Fruit fly (Drosophila melanogaster) whole organism, embryonic: ENCODE data around the gene SamDC.
A peak's percentile ranks its signal among the peaks of the same experiment; 100 is the strongest.

ENCODE experiments used
- C15 ChIP-seq: fragments of 200-800 bp; sonication (Bioruptor generic); IDR thresholded peaks from 3 replicates; pipeline ENCODE4 v1.3.6; 2022; ENCODE audit warnings: missing biosample characterization, missing genetic modification characterization
- CG10462 ChIP-seq: fragments of 200-800 bp; sonication (Bioruptor generic); optimal IDR thresholded peaks from 2 replicates; lab custom pipeline; 2016; ENCODE audit warnings: missing biosample characterization, missing genetic modification characterization
- CG10959 ChIP-seq: fragments of 200-800 bp; sonication (Bioruptor generic); IDR thresholded peaks from 2 replicates; pipeline ENCODE4 v1.3.6; 2022; ENCODE audit warnings: missing biosample characterization, missing genetic modification characterization
- CG13424 ChIP-seq: fragments of 200-800 bp; sonication (Bioruptor generic); optimal IDR thresholded peaks from 2 replicates; lab custom pipeline; 2019; ENCODE audit warnings: missing biosample characterization, mild to moderate bottlenecking, missing genetic modification characterization, moderate library complexity
- CG13624 ChIP-seq: fragments of 200-800 bp; sonication (Bioruptor generic); optimal IDR thresholded peaks from 2 replicates; lab custom pipeline; 2016; ENCODE audit warnings: missing biosample characterization, missing genetic modification characterization
- CG13775 ChIP-seq: fragments of 200-800 bp; sonication (Bioruptor generic); optimal IDR thresholded peaks from 3 replicates; lab custom pipeline; 2017; ENCODE audit warnings: missing biosample characterization, mild to moderate bottlenecking, missing genetic modification characterization
- CG13894 ChIP-seq: fragments of 200-800 bp; sonication (Bioruptor generic); optimal IDR thresholded peaks from 3 replicates; lab custom pipeline; 2018; ENCODE audit warnings: missing biosample characterization, mild to moderate bottlenecking, missing genetic modification characterization, moderate library complexity
- CG1529 ChIP-seq: fragments of 200-800 bp; sonication (Bioruptor generic); optimal IDR thresholded peaks from 3 replicates; lab custom pipeline; 2018; ENCODE audit warnings: missing biosample characterization, missing genetic modification characterization
- CG16813 ChIP-seq: fragments of 200-800 bp; sonication (Bioruptor generic); IDR thresholded peaks from 3 replicates; pipeline ENCODE4 v1.3.6; 2022; ENCODE audit warnings: missing biosample characterization, missing genetic modification characterization; ENCODE audit not compliant: partially characterized antibody
- CG18011 ChIP-seq: fragments of 200-800 bp; sonication (Bioruptor generic); optimal IDR thresholded peaks from 2 replicates; lab custom pipeline; 2017; ENCODE audit warnings: missing biosample characterization, missing genetic modification characterization, mild to moderate bottlenecking, moderate library complexity, missing genotype
- CG2120 ChIP-seq: fragments of 200-800 bp; sonication (Bioruptor generic); optimal IDR thresholded peaks from 3 replicates; lab custom pipeline; 2016; ENCODE audit warnings: missing biosample characterization, missing genetic modification characterization
- CG32532 ChIP-seq: fragments of 200-800 bp; sonication (Bioruptor generic); IDR thresholded peaks from 2 replicates; pipeline ENCODE4 v1.3.6; 2022; ENCODE audit warnings: missing biosample characterization, missing genetic modification characterization
- CG32772 ChIP-seq: fragments of 200-800 bp; sonication (Bioruptor generic); IDR thresholded peaks from 2 replicates; pipeline ENCODE4 v1.3.6; 2022; ENCODE audit warnings: missing biosample characterization, missing genetic modification characterization
- CG4360 ChIP-seq: fragments of 200-800 bp; sonication (Bioruptor generic); IDR thresholded peaks from 2 replicates; pipeline ENCODE4 v1.3.6; 2022; ENCODE audit warnings: missing biosample characterization, missing genetic modification characterization
- CG4820 ChIP-seq: fragments of 200-800 bp; sonication (Bioruptor generic); optimal IDR thresholded peaks from 3 replicates; lab custom pipeline; 2016; ENCODE audit warnings: missing biosample characterization, missing genetic modification characterization
- CG5953 ChIP-seq: fragments of 200-800 bp; sonication (Bioruptor generic); IDR thresholded peaks from 2 replicates; pipeline ENCODE4 v1.3.6; 2022; ENCODE audit warnings: missing biosample characterization, missing genetic modification characterization
- CG6854 ChIP-seq: fragments of 200-800 bp; sonication (Bioruptor generic); optimal IDR thresholded peaks from 3 replicates; lab custom pipeline; 2017; ENCODE audit warnings: missing biosample characterization, mild to moderate bottlenecking, missing genetic modification characterization
- CG8478 ChIP-seq: fragments of >200 bp; optimal IDR thresholded peaks from 2 replicates; lab custom pipeline; 2018
- CG8924 ChIP-seq: fragments of 200-800 bp; optimal IDR thresholded peaks from 3 replicates; lab custom pipeline; 2019; ENCODE audit warnings: missing biosample characterization, mild to moderate bottlenecking, missing genetic modification characterization, moderate library complexity
- MBD-R2 ChIP-seq: fragments of 200-800 bp; sonication (Bioruptor generic); IDR thresholded peaks from 2 replicates; pipeline ENCODE4 v1.3.6; 2022; ENCODE audit warnings: missing biosample characterization, missing genetic modification characterization
- Mad ChIP-seq: fragments of 200-800 bp; sonication (Bioruptor generic); optimal IDR thresholded peaks from 2 replicates; lab custom pipeline; 2016; ENCODE audit warnings: missing biosample characterization, missing genetic modification characterization
- NC2β ChIP-seq: fragments of 200-800 bp; sonication (Bioruptor generic); optimal IDR thresholded peaks from 2 replicates; lab custom pipeline; 2016; ENCODE audit warnings: missing biosample characterization, missing genetic modification characterization
- NK7.1 ChIP-seq: fragments of 200-800 bp; sonication (Bioruptor generic); optimal IDR thresholded peaks from 3 replicates; lab custom pipeline; 2016; ENCODE audit warnings: missing biosample characterization, missing genetic modification characterization
- Pdp1 ChIP-seq, 2 experiments: fragments of 200-800 bp; sonication (Bioruptor generic); optimal IDR thresholded peaks; 3 replicates each; lab custom pipeline; 2016; ENCODE audit warnings: missing biosample characterization in 2 of 2, missing genetic modification characterization in 2 of 2, mild to moderate bottlenecking in 1 of 2, moderate library complexity in 1 of 2
- Side ChIP-seq: fragments of 200-800 bp; sonication (Bioruptor generic); optimal IDR thresholded peaks from 2 replicates; lab custom pipeline; 2016; ENCODE audit warnings: missing biosample characterization, missing genetic modification characterization
- Xbp1 ChIP-seq: fragments of 200-800 bp; sonication (Bioruptor generic); optimal IDR thresholded peaks from 3 replicates; lab custom pipeline; 2016; ENCODE audit warnings: missing biosample characterization, mild to moderate bottlenecking, missing genetic modification characterization
- al ChIP-seq: fragments of 200-800 bp; sonication (Bioruptor generic); IDR thresholded peaks from 2 replicates; pipeline ENCODE4 v1.3.6; 2022; ENCODE audit warnings: missing biosample characterization, missing genetic modification characterization
- ato ChIP-seq: fragments of 200-800 bp; sonication (Bioruptor generic); IDR thresholded peaks from 2 replicates; pipeline ENCODE4 v1.3.6; 2022; ENCODE audit warnings: missing biosample characterization, missing genetic modification characterization; ENCODE audit not compliant: partially characterized antibody
- ci ChIP-seq: fragments of 200-800 bp; sonication (Bioruptor generic); IDR thresholded peaks from 3 replicates; pipeline ENCODE4 v1.3.6; 2022; ENCODE audit warnings: missing biosample characterization, missing genetic modification characterization
- cwo ChIP-seq: fragments of 200-800 bp; sonication (Bioruptor generic); optimal IDR thresholded peaks from 3 replicates; lab custom pipeline; 2017; ENCODE audit warnings: missing biosample characterization, missing genetic modification characterization, mild to moderate bottlenecking, moderate library complexity, missing genetic modification reagents
- dm ChIP-seq: fragments of 200-800 bp; sonication (Bioruptor generic); optimal IDR thresholded peaks from 3 replicates; lab custom pipeline; 2016; ENCODE audit warnings: missing biosample characterization, missing genetic modification characterization
- dmrt11E ChIP-seq: fragments of 200-800 bp; sonication (Bioruptor generic); optimal IDR thresholded peaks from 3 replicates; lab custom pipeline; 2018; ENCODE audit warnings: missing biosample characterization, mild to moderate bottlenecking, missing genetic modification characterization, moderate library complexity
- dysf ChIP-seq: fragments of 200-800 bp; sonication (Bioruptor generic); IDR thresholded peaks from 3 replicates; pipeline ENCODE4 v1.3.6; 2022; ENCODE audit warnings: missing biosample characterization, missing genetic modification characterization
- eyg ChIP-seq: fragments of 200-800 bp; sonication (Bioruptor generic); optimal IDR thresholded peaks from 3 replicates; lab custom pipeline; 2016; ENCODE audit warnings: missing biosample characterization, missing genetic modification characterization
- gcm ChIP-seq: fragments of 200-800 bp; sonication (Bioruptor generic); optimal IDR thresholded peaks from 2 replicates; lab custom pipeline; 2019; ENCODE audit warnings: missing biosample characterization, mild to moderate bottlenecking, missing genetic modification characterization, moderate library complexity
- gem ChIP-seq: fragments of 200-800 bp; sonication (Bioruptor generic); optimal IDR thresholded peaks from 2 replicates; lab custom pipeline; 2019; ENCODE audit warnings: missing biosample characterization, mild to moderate bottlenecking, missing genetic modification characterization, moderate library complexity
- grn ChIP-seq: fragments of 200-800 bp; sonication (Bioruptor generic); optimal IDR thresholded peaks from 3 replicates; lab custom pipeline; 2017; ENCODE audit warnings: missing biosample characterization, missing genetic modification characterization
- her ChIP-seq: fragments of 200-800 bp; sonication (Bioruptor generic); optimal IDR thresholded peaks from 2 replicates; lab custom pipeline; 2016; ENCODE audit warnings: missing biosample characterization, missing genetic modification characterization
- jigr1 ChIP-seq: fragments of 200-800 bp; sonication (Bioruptor generic); IDR thresholded peaks from 3 replicates; pipeline ENCODE4 v1.3.6; 2022; ENCODE audit warnings: missing biosample characterization, missing genetic modification characterization
- lab ChIP-seq: fragments of 200-800 bp; sonication (Bioruptor generic); optimal IDR thresholded peaks from 3 replicates; lab custom pipeline; 2017; ENCODE audit warnings: missing biosample characterization, missing genetic modification characterization, mild to moderate bottlenecking, moderate library complexity, missing genetic modification reagents
- lilli ChIP-seq: fragments of 200-800 bp; sonication (Bioruptor generic); optimal IDR thresholded peaks from 3 replicates; lab custom pipeline; 2016; ENCODE audit warnings: missing biosample characterization, missing genetic modification characterization
- lola ChIP-seq, 3 experiments: fragments of >200 bp in 2 of 3; fragments of 200-800 bp in 1 of 3; sonication (Bioruptor generic) in 1 of 3; optimal IDR thresholded peaks; 2 replicates each; lab custom pipeline; 2017 to 2019; ENCODE audit warnings: missing biosample characterization in 3 of 3, missing genetic modification characterization in 3 of 3, mild to moderate bottlenecking in 1 of 3, moderate library complexity in 1 of 3
- mld ChIP-seq: fragments of 200-800 bp; sonication (Bioruptor generic); IDR thresholded peaks from 3 replicates; pipeline ENCODE4 v1.3.6; 2022; ENCODE audit warnings: missing biosample characterization, missing genetic modification characterization; ENCODE audit not compliant: partially characterized antibody
- pfk ChIP-seq: fragments of 200-800 bp; sonication (Bioruptor generic); optimal IDR thresholded peaks from 2 replicates; lab custom pipeline; 2018; ENCODE audit warnings: missing biosample characterization, mild to moderate bottlenecking, missing genetic modification characterization, moderate library complexity
- pum ChIP-seq: fragments of 200-800 bp; sonication (Bioruptor generic); optimal IDR thresholded peaks from 2 replicates; lab custom pipeline; 2016; ENCODE audit warnings: missing biosample characterization, missing genetic modification characterization
- sima ChIP-seq: fragments of 200-800 bp; sonication (Bioruptor generic); optimal IDR thresholded peaks from 2 replicates; lab custom pipeline; 2016; ENCODE audit warnings: missing biosample characterization, missing genetic modification characterization
- sisA ChIP-seq: fragments of 200-800 bp; sonication (Bioruptor generic); IDR thresholded peaks from 2 replicates; pipeline ENCODE4 v1.3.6; 2022; ENCODE audit warnings: missing biosample characterization, missing genetic modification characterization
- sqz ChIP-seq: fragments of 200-800 bp; sonication (Bioruptor generic); optimal IDR thresholded peaks from 3 replicates; lab custom pipeline; 2018; ENCODE audit warnings: missing biosample characterization, mild to moderate bottlenecking, missing genetic modification characterization
- trem ChIP-seq: fragments of 200-800 bp; optimal IDR thresholded peaks from 3 replicates; lab custom pipeline; 2019; ENCODE audit warnings: missing biosample characterization, mild to moderate bottlenecking, missing genetic modification characterization, moderate library complexity
- zfh1 ChIP-seq: fragments of 200-800 bp; sonication (Bioruptor generic); IDR thresholded peaks from 3 replicates; pipeline ENCODE4 v1.3.6; 2022; ENCODE audit warnings: missing biosample characterization, missing genetic modification characterization

SamDC gene

dm6 chr2L:10381890-10382450 lies 42.7 kb downstream of the SamDC start, which contains the start of gene CG5096 (continued):
- TF ChIP-seq lilli (GFP tag; lab: Kevin White, UChicago), result peak; percentile 93
- peak; percentile 97 for TF ChIP-seq lab
- TF ChIP-seq CG18011 (GFP tag; lab: Kevin White, UChicago), result peak; percentile 57
- TF ChIP-seq zfh1 (GFP tag; lab: Robert Waterston, UW), result peak; percentile 87
- peak; percentile 78 for TF ChIP-seq al
- TF ChIP-seq CG13775, result peak; percentile 70
- TF ChIP-seq eyg, result peak; percentile 69
- TF ChIP-seq ato (GFP tag; lab: Robert Waterston, UW), result no peak
- TF ChIP-seq trem (tag; lab: Kevin White, UChicago), result peak; percentile 75
- peak; percentile 19 for TF ChIP-seq NC2β
- TF ChIP-seq Mad (GFP tag; lab: Kevin White, UChicago), result peak; percentile 47
- TF ChIP-seq CG4360, result peak; percentile 62
- no peak for TF ChIP-seq CG16813 (GFP tag; lab: Robert Waterston, UW)
- peak; percentile 97 for TF ChIP-seq grn (GFP tag; lab: Kevin White, UChicago)
- TF ChIP-seq CG8924, result peak; percentile 94
- no peak for TF ChIP-seq mld (GFP tag; lab: Robert Waterston, UW)
- peak; percentile 94 for TF ChIP-seq ci (GFP tag; lab: Robert Waterston, UW)
- peak in 1 of 3 experiments; percentile 58 for TF ChIP-seq lola (GFP tag; optimal IDR thresholded peaks at IDR 0.05; lab: Kevin White, UChicago)
- TF ChIP-seq cwo (GFP tag; lab: Kevin White, UChicago), result peak; percentile 92
- TF ChIP-seq CG8478 (lab: Kevin White, UChicago), result no peak
- peak; percentile 49 for TF ChIP-seq dmrt11E (tag; lab: Kevin White, UChicago)
- TF ChIP-seq CG13624 (GFP tag; lab: Kevin White, UChicago), result peak; percentile 79
- TF ChIP-seq MBD-R2 (GFP tag; lab: Robert Waterston, UW), result peak; percentile 79; the same call in 1 of the 2 replicates
- TF ChIP-seq Pdp1 (GFP tag; optimal IDR thresholded peaks at IDR 0.05; lab: Kevin White, UChicago), result peak; percentile 78 to 79
- TF ChIP-seq CG13424 (tag; lab: Kevin White, UChicago), result peak; percentile 93
- TF ChIP-seq CG2120, result peak; percentile 96
- peak; percentile 89 for TF ChIP-seq CG32532 (GFP tag; lab: Robert Waterston, UW)
- peak; percentile 96 for TF ChIP-seq CG13894 (tag; lab: Kevin White, UChicago)
- TF ChIP-seq CG6854, result peak; percentile 89
- TF ChIP-seq CG5953 (GFP tag; lab: Robert Waterston, UW), result peak; percentile 82
- peak; percentile 52 for TF ChIP-seq NK7.1 (GFP tag; lab: Kevin White, UChicago)
- TF ChIP-seq gcm (GFP tag; lab: Kevin White, UChicago), result peak; percentile 87
- 0 out of 3 replicates have a peak, but pooled peaks have one; percentile 47 for TF ChIP-seq jigr1
- TF ChIP-seq CG32772 (GFP tag; lab: Robert Waterston, UW), result peak; percentile 79
- TF ChIP-seq her (GFP tag; lab: Kevin White, UChicago), result peak; percentile 82
- peak; percentile 61 for TF ChIP-seq sqz
- TF ChIP-seq pfk (GFP tag; lab: Kevin White, UChicago), result no peak
- peak; percentile 55 for TF ChIP-seq dm (GFP tag; lab: Kevin White, UChicago)
- peak; percentile 78 for TF ChIP-seq Xbp1 (GFP tag; lab: Kevin White, UChicago)
- peak; percentile 72; the same call in 1 of the 3 replicates for TF ChIP-seq C15 (GFP tag; lab: Robert Waterston, UW)
- peak; percentile 72; the same call in 1 of the 2 replicates for TF ChIP-seq sisA (GFP tag; lab: Robert Waterston, UW)
- TF ChIP-seq CG10959 (GFP tag; lab: Robert Waterston, UW), result peak; percentile 51; the same call in 1 of the 2 replicates
- peak; percentile 67 for TF ChIP-seq CG4820
- TF ChIP-seq CG1529 (GFP tag; lab: Kevin White, UChicago), result peak; percentile 74
- peak; percentile 83 for TF ChIP-seq Side (GFP tag; lab: Kevin White, UChicago)
- peak; percentile 53 for TF ChIP-seq pum (GFP tag; lab: Kevin White, UChicago)
- peak; percentile 15 for TF ChIP-seq sima
- peak; percentile 90 for TF ChIP-seq dysf (GFP tag; lab: Robert Waterston, UW)
- TF ChIP-seq gem, result peak; percentile 93
- TF ChIP-seq CG10462 (GFP tag; lab: Kevin White, UChicago), result peak; percentile 52
